Worm (Caenorhabditis elegans) whole organism, mixed stage, embryonic: ENCODE results near the gene csn-1.

Experiments used
- elt-3 ChIP-seq: fragments of 150-350 bp; optimal IDR thresholded peaks from 2 replicates; lab custom pipeline; 2014; ENCODE audit warnings: missing biosample characterization, missing genetic modification characterization
- lin-13 ChIP-seq: fragments of 150-350 bp; optimal IDR thresholded peaks from 2 replicates; lab custom pipeline; 2014; ENCODE audit warnings: missing biosample characterization, missing genetic modification characterization
- sem-2 ChIP-seq: fragments of 200-800 bp; sonication (Bioruptor generic); optimal IDR thresholded peaks from 2 replicates; lab custom pipeline; 2018; ENCODE audit warnings: mild to moderate bottlenecking, missing genetic modification characterization, missing compliant biosample characterization
- ztf-11 ChIP-seq: fragments of 150-350 bp; optimal IDR thresholded peaks from 2 replicates; lab custom pipeline; 2014; ENCODE audit warnings: missing biosample characterization, missing genetic modification characterization

- TF ChIP-seq sem-2 = no peak
- no peak for TF ChIP-seq ztf-11 (tag; lab: Kevin White, UChicago)
- no peak for TF ChIP-seq elt-3
- TF ChIP-seq lin-13 = no peak
Measured at ce11 chrV:17859065-17859464, 11.4 kb downstream of the csn-1 start.
